Worm (Caenorhabditis elegans) whole organism, early embryonic: ENCODE results near the gene sri-34.
"Not testable (repeated sequence)": the region's sequence is repeated elsewhere in the genome, so short reads cannot be mapped to it uniquely, and the experiment has no call there.

ENCODE experiments used
- B0310.2 ChIP-seq: sonication (generic microtip); optimal IDR thresholded peaks from 2 replicates; lab custom pipeline; 2016; ENCODE audit warnings: mild to moderate bottlenecking, missing genetic modification characterization, missing compliant biosample characterization
- F13C5.2 ChIP-seq: sonication (generic microtip); optimal IDR thresholded peaks from 2 replicates; lab custom pipeline; 2017; ENCODE audit warnings: mild to moderate bottlenecking, missing genetic modification characterization, inconsistent platforms, missing compliant biosample characterization
- aly-1 ChIP-seq: sonication (generic microtip); optimal IDR thresholded peaks from 2 replicates; lab custom pipeline; 2016; ENCODE audit warnings: missing genetic modification characterization, missing compliant biosample characterization
- ama-1 ChIP-seq: fragments of 150-350 bp; optimal IDR thresholded peaks from 2 replicates; lab custom pipeline; 2014
- ceh-13 ChIP-seq: fragments of 200-800 bp; sonication (Bioruptor generic); optimal IDR thresholded peaks from 2 replicates; lab custom pipeline; 2018; ENCODE audit warnings: mild to moderate bottlenecking, missing genetic modification characterization, missing compliant biosample characterization
- ceh-36 ChIP-seq: sonication (generic microtip); optimal IDR thresholded peaks from 2 replicates; lab custom pipeline; 2016; ENCODE audit warnings: missing genetic modification characterization, inconsistent platforms, missing compliant biosample characterization
- ets-7 ChIP-seq: sonication (generic microtip); optimal IDR thresholded peaks from 2 replicates; lab custom pipeline; 2016; ENCODE audit warnings: missing genotype, missing genetic modification characterization, missing compliant biosample characterization
- flt-1 ChIP-seq: fragments of 200-800 bp; sonication (Bioruptor generic); IDR thresholded peaks from 2 replicates; pipeline ENCODE4 v1.3.6; 2022; ENCODE audit warnings: missing genetic modification characterization, missing compliant biosample characterization
- hmbx-1 ChIP-seq: sonication (generic microtip); optimal IDR thresholded peaks from 2 replicates; lab custom pipeline; 2016; ENCODE audit warnings: mild to moderate bottlenecking, missing genetic modification characterization, missing compliant biosample characterization
- hmg-4 ChIP-seq: fragments of 200-800 bp; sonication (Bioruptor generic); optimal IDR thresholded peaks from 2 replicates; lab custom pipeline; 2018; ENCODE audit warnings: mild to moderate bottlenecking, missing genetic modification characterization, missing compliant biosample characterization
- hnd-1 ChIP-seq: sonication (generic microtip); optimal IDR thresholded peaks from 2 replicates; lab custom pipeline; 2016; ENCODE audit warnings: missing genetic modification characterization, missing compliant biosample characterization
- pes-1 ChIP-seq: fragments of 200-800 bp; sonication (Bioruptor generic); IDR thresholded peaks from 2 replicates; pipeline ENCODE4 v1.3.6; 2022; ENCODE audit warnings: missing genetic modification reagents, missing genetic modification characterization, missing compliant biosample characterization
- scrt-1 ChIP-seq: fragments of 200-800 bp; sonication (Bioruptor generic); IDR thresholded peaks from 2 replicates; pipeline ENCODE4 v1.3.6; 2022; ENCODE audit warnings: missing genetic modification characterization, missing compliant biosample characterization
- sea-1 ChIP-seq: fragments of 200-800 bp; sonication (Bioruptor generic); conservative IDR thresholded peaks from 2 replicates; pipeline ENCODE4 v1.3.6; 2022; ENCODE audit warnings: missing genetic modification characterization, missing compliant biosample characterization
- tbx-11 ChIP-seq: fragments of 200-800 bp; sonication (Bioruptor generic); IDR thresholded peaks from 2 replicates; pipeline ENCODE4 v1.3.6; 2022; ENCODE audit warnings: missing genetic modification characterization, missing compliant biosample characterization
- tbx-37 ChIP-seq: fragments of 200-800 bp; sonication (Bioruptor generic); conservative IDR thresholded peaks from 2 replicates; pipeline ENCODE4 v1.3.6; 2022; ENCODE audit warnings: missing genetic modification reagents, missing genetic modification characterization, missing compliant biosample characterization
- tra-4 ChIP-seq: sonication (generic microtip); optimal IDR thresholded peaks from 2 replicates; lab custom pipeline; 2017; ENCODE audit warnings: missing genetic modification characterization, missing compliant biosample characterization

sri-34 gene

DNA sequence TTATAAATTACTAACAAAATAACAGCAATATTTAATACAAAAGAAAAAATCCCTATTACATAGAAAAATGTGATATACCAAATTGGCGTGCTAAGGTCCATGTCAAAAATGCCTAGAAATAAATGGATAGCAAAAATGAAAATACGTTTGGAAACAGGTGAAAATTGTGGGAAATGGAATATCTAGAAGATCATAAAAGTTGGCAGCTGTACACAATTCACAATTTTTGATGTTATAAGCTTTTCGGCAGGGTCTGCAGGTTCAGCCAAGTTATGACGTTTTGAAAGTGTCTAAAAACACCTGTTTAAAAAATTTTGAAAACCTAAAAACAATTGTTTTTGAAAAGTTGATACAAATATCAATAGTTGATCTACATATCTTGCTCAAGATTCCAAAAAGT lies 16.0 kb downstream of the sri-34 start, which contains the start of gene sri-42:
Gene sri-42 (minus strand): TSS at position 101 of the 400 bp plus-strand sequence.
- TF ChIP-seq tbx-37 (GFP tag; lab: Robert Waterston, UW); ama-1 (lab: Kevin White, UChicago); flt-1 (GFP tag; lab: Robert Waterston, UW): not testable (repeated sequence)

DNA sequence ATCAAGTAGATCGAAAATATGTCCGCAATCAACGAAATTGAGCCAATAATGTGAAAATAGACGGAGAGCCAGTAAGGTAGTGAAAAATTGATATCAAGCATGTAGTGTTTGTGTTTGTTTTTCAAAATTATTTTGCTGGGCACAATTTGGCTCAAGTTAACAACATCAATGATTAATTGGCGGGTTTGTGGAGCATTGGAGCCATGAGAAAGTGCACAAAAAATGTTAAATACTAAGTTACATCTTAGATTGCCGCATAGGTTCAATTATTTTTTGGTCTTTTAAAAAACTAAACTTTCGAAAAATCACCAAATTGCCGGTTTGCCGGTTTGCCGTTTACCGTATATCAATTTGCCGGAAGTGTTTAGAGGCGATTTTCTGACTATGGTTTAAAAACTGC lies 21.1 kb downstream of the sri-34 start, which contains the start of gene sri-54:
Gene sri-54 (minus strand): TSS at position 101 of the 400 bp plus-strand sequence.
- TF ChIP-seq tbx-11 (GFP tag; lab: Robert Waterston, UW) (no peak), scrt-1 (no peak), hmg-4 (GFP tag; lab: Kevin White, UChicago) (no peak), ets-7 (no peak), sea-1 (no peak), B0310.2 (tag; lab: Kevin White, UChicago) (no peak), hmbx-1 (no peak), tra-4 (tag; lab: Kevin White, UChicago) (no peak), ceh-13 (GFP tag; lab: Kevin White, UChicago) (no peak), tbx-37 (GFP tag; lab: Robert Waterston, UW) (no peak), ama-1 (lab: Kevin White, UChicago) (no peak), pes-1 (GFP tag; lab: Robert Waterston, UW) (no peak)

DNA sequence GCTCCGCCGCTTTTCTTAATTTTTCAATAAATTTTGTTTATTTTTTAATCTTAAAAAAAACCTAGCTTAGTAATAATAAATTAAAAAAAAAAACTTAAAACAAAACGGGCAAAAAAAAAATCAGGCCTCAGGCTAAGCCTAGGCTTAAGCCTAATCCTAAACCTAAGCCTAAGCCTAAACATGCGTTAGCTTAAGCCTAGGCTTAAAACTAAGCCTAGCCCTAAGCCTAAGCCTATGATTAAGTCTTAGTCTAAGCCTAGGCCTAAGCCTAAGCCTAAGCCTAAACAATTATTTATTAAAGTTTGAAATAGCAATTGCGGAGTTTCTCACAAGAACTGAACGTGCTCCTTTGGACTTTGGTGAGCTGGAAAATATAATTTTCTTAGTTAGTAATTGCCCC lies 23.6 kb downstream of the sri-34 start:
- TF ChIP-seq ceh-36 (tag; lab: Kevin White, UChicago) (peak; percentile 63), hmg-4 (GFP tag; lab: Kevin White, UChicago) (no peak)

DNA sequence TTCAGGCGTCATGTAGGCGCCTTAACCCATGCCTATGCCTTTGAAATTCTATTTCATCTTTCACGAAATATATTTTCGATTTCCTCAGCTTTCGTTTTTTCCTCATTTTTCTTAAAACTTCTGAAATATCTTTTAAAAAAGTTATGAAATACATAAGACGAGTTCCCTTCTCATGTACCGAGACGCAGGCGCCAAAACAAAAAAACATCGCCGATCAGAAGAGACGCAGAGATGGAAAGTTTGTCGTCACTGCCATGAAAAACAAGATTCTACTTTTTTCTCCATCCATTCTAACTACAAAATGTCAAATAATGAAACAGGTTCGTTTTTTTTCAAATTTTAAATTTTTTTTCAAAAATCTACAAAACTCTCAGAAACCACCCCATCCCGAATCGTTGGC lies 29.9 kb downstream of the sri-34 start, which contains the start of gene chil-24:
Gene chil-24 (plus strand): TSS at position 156 of the 400 bp plus-strand sequence.
- TF ChIP-seq ama-1 (lab: Kevin White, UChicago) (no peak), aly-1 (no peak), tbx-11 (GFP tag; lab: Robert Waterston, UW) (no peak)

DNA sequence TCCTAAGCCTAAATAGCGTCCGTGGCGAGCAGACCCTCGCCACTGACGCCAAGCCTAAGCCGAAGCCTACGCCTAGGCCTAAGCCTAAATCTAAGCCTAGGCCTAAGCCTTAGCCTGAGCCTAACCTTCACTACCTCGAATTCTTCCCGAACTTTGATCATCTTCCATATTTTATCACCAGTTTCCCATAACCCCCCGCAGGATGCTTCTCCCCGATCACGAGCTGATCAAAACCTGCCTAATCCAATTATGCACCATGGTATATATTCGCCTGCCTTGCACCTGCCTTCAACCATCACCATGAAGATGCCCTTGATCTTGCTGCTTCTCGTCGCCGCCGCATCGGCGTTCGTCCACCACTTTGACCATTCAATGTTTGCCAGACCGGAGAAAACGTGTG lies 32.1 kb downstream of the sri-34 start, which contains the start of gene ins-31:
Gene ins-31 (plus strand): TSS at position 301 of the 400 bp plus-strand sequence.
- 0 out of 2 replicates have a peak, but pooled peaks have one; percentile 32 for TF ChIP-seq pes-1 (GFP tag; lab: Robert Waterston, UW)

DNA sequence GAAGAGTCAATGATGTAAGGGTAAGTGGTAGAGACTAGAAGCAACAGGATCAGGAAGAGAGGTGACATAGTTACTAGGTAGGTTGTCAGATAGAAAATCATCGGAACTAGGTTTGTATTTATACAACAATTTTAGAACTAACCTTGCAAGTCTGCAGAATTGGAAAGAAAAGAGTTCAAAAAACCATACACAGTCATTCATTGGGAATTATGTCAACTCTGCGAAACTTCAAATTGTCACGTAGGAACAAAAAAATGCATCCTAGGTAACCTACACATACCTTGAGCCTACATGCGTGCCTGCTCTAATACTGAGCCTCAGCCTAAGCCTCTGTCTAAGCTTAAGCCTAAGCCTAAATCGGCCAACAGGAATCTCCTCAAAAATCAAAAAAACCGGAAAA lies 32.5 kb downstream of the sri-34 start, which contains the start of gene ins-19:
Gene ins-19 (minus strand): TSS at position 101 of the 400 bp plus-strand sequence.
- TF ChIP-seq scrt-1 (no peak), hmg-4 (GFP tag; lab: Kevin White, UChicago) (no peak), ets-7 (no peak), ceh-36 (tag; lab: Kevin White, UChicago) (no peak), flt-1 (GFP tag; lab: Robert Waterston, UW) (no peak), hnd-1 (no peak), sea-1 (no peak)

DNA sequence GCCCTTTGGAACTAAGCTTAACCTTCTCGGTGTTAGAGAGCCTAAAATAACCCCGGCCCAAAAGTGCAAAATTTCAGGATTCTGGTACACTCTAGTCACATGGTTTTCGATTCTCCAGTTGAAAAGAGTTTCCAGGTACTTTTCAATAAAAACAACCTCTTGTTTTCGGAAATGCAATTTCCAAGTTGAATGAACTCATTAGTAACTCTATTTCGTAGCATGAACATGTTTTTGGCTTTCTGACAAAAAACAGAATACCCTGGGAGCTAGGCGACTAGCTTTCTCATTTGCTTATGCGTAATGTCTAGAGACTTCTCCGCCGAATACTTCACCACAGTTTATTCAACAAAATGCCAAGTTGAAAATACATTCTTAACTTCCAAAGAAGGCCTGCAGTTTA lies 35.7 kb downstream of the sri-34 start, which contains the start of gene srh-71:
Gene srh-71 (plus strand): TSS at position 301 of the 400 bp plus-strand sequence.
- TF ChIP-seq flt-1 (GFP tag; lab: Robert Waterston, UW): no peak
- no peak for TF ChIP-seq hnd-1
- no peak for TF ChIP-seq tbx-11 (GFP tag; lab: Robert Waterston, UW)
- TF ChIP-seq hmg-4 (GFP tag; lab: Kevin White, UChicago): no peak
- no peak for TF ChIP-seq sea-1
- no peak for TF ChIP-seq ceh-13 (GFP tag; lab: Kevin White, UChicago)
- no peak for TF ChIP-seq pes-1 (GFP tag; lab: Robert Waterston, UW)
- TF ChIP-seq hmbx-1: no peak
- no peak for TF ChIP-seq F13C5.2
- TF ChIP-seq tbx-37 (GFP tag; lab: Robert Waterston, UW): no peak
- TF ChIP-seq ceh-36 (tag; lab: Kevin White, UChicago): no peak
- TF ChIP-seq ets-7: no peak
- TF ChIP-seq B0310.2 (tag; lab: Kevin White, UChicago): no peak

DNA sequence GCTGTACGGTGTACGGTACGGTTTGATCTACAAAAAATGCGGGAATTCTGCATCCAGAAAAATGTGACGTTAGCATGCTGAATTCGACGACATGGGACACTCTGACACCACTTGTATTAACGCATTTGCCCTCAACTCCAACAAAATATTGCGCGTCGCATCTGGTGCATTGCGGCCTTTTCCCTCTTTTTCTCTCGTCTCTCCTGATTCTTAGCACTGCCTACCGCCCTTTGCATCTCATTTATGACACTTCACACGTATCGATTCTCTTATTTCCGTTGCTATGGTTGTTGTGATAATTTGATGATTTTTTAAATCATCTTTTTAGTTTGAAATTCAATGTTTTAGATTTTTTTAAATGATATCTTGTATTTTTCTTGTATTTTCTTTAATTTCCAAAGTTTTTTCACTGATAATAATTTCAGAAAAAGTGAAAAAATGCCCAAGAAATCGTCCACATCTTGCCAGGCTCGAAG lies 39.9 kb downstream of the sri-34 start, which contains the start of gene T10D4.6:
Gene T10D4.6 (plus strand): TSS at position 426 of the 476 bp plus-strand sequence.
- TF ChIP-seq tra-4 (tag; lab: Kevin White, UChicago) (no peak), pes-1 (GFP tag; lab: Robert Waterston, UW) (no peak), scrt-1 (no peak), hmbx-1 (no peak), ceh-36 (tag; lab: Kevin White, UChicago) (no peak), tbx-37 (GFP tag; lab: Robert Waterston, UW) (no peak)

DNA sequence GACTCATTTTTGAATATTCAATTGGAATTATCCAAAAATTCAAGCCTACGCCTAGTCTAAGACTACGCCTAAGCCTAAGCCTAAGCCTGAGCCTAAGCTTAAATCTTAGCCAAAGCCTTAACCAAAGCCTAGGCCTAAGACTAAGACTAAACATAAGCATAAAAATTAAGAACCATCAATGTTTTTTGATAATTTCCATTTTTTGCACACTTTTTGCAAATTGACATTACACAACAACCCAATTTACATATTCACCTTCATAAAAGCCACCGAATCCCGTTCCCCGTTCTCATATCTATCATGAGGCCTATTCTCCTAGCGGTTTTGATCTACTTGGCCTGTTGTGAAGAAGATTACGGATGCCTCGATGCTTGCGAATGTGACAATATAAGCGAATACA lies 41.4 kb downstream of the sri-34 start, which contains the start of gene T10D4.7:
Gene T10D4.7 (plus strand): TSS at position 301 of the 400 bp plus-strand sequence.
- TF ChIP-seq ets-7: no peak
- no peak for TF ChIP-seq scrt-1
- TF ChIP-seq hmg-4 (GFP tag; lab: Kevin White, UChicago): no peak
- TF ChIP-seq flt-1 (GFP tag; lab: Robert Waterston, UW): no peak
- no peak for TF ChIP-seq hnd-1
- TF ChIP-seq ama-1 (lab: Kevin White, UChicago): no peak
- TF ChIP-seq ceh-36 (tag; lab: Kevin White, UChicago): no peak
- no peak for TF ChIP-seq sea-1
